Fruit fly (Drosophila melanogaster): Measurements from ENCODE around the gene vir-1.

- TF ChIP-seq Mio (GFP tag; optimal IDR thresholded peaks at IDR 0.05) (no peak), HLH106 (tag; optimal IDR thresholded peaks at IDR 0.05) (no peak), h (GFP tag; optimal IDR thresholded peaks at IDR 0.05) (no peak), Hr78 (GFP tag; optimal IDR thresholded peaks at IDR 0.05) (no peak), dmrt93B (GFP tag; optimal IDR thresholded peaks at IDR 0.05) (no peak), lola (GFP tag; optimal IDR thresholded peaks at IDR 0.05) (no peak), Dif (GFP tag; optimal IDR thresholded peaks at IDR 0.05; ENCODE audit: partially characterized antibody) (no peak), usp (GFP tag; optimal IDR thresholded peaks at IDR 0.05) (no peak), brk (GFP tag; optimal IDR thresholded peaks at IDR 0.05) (no peak), GATAd (GFP tag; optimal IDR thresholded peaks at IDR 0.05) (no peak), pan (optimal IDR thresholded peaks at IDR 0.05) (no peak), Sp1 (GFP tag; optimal IDR thresholded peaks at IDR 0.05) (no peak)
Observed at dm6 chr2L:12465164-12466011, 42.1 kb upstream of the vir-1 start.

Measured in whole organism, wandering third instar larva.